Worm (Caenorhabditis elegans): Measurements from ENCODE around the gene vit-2.

DNA sequence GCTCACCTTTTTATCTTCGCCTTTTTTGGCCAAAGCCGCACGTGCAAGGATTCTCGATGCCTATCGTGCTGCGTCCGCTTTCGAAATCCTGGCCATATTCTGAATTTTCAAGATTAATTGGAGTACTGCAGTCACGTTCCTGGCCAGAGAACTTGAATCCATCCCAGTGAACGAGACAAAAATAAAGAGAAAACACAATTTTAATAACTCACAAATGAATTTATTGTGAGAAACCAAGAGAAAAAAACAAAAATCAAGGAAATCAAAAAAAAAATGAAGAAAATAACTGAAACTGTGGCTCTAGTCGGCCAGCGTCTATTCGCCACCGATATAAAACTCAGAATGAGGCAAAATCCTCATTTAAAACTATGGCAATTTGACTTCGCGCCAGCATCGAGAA is 41.7 kb upstream of the vit-2 start, which contains the start of gene C24H10.4:
- TF ChIP-seq him-1 (tag; optimal IDR thresholded peaks at IDR 0.05) (no peak), dao-5 (tag; optimal IDR thresholded peaks at IDR 0.05) (no peak)
